Fruit fly (Drosophila melanogaster) whole organism, wandering third instar larva: ENCODE measurements around the gene ppk28.

Experiments used
- Mio ChIP-seq: sonication (Bioruptor generic); optimal IDR thresholded peaks from 2 replicates; lab custom pipeline; 2016; ENCODE audit warnings: missing biosample characterization, missing genetic modification characterization
- Sp1 ChIP-seq: fragments of 200-800 bp; sonication (Bioruptor generic); optimal IDR thresholded peaks from 3 replicates; lab custom pipeline; 2019; ENCODE audit warnings: missing biosample characterization, mild to moderate bottlenecking, missing genetic modification characterization, moderate library complexity
- dmrt93B ChIP-seq: fragments of 200-800 bp; sonication (Bioruptor generic); optimal IDR thresholded peaks from 2 replicates; lab custom pipeline; 2018; ENCODE audit warnings: missing biosample characterization, mild to moderate bottlenecking, missing genetic modification characterization
- psq ChIP-seq: fragments of 200-800 bp; sonication (Bioruptor generic); optimal IDR thresholded peaks from 3 replicates; lab custom pipeline; 2017; ENCODE audit warnings: missing biosample characterization, mild to moderate bottlenecking, missing genetic modification characterization, moderate library complexity
- usp ChIP-seq: fragments of >200 bp; optimal IDR thresholded peaks from 2 replicates; lab custom pipeline; 2017; ENCODE audit warnings: missing biosample characterization, missing genetic modification characterization

- TF ChIP-seq psq (GFP tag; lab: Kevin White, UChicago) (no peak), usp (GFP tag; lab: Kevin White, UChicago) (no peak), Mio (no peak), Sp1 (GFP tag; lab: Kevin White, UChicago) (no peak), dmrt93B (GFP tag; lab: Kevin White, UChicago) (no peak)
Measured at dm6 chrX:16839033-16839432, 33.2 kb downstream of the ppk28 start.
